Fruit fly (Drosophila melanogaster) whole organism, wandering third instar larva: ENCODE measurements around the gene Sbf.

Experiments
- Abd-B ChIP-seq: fragments of >200 bp; optimal IDR thresholded peaks from 2 replicates; lab custom pipeline; 2017; ENCODE audit warnings: missing biosample characterization, missing genetic modification characterization
- CG32264 ChIP-seq: fragments of 200-800 bp; sonication (Bioruptor generic); optimal IDR thresholded peaks from 2 replicates; lab custom pipeline; 2016; ENCODE audit warnings: missing biosample characterization, missing genetic modification characterization
- CG9705 ChIP-seq: fragments of 200-800 bp; sonication (Bioruptor generic); optimal IDR thresholded peaks from 2 replicates; lab custom pipeline; 2018; ENCODE audit warnings: missing biosample characterization, mild to moderate bottlenecking, missing genetic modification characterization
- CrebA ChIP-seq: fragments of 200-800 bp; sonication (Bioruptor generic); optimal IDR thresholded peaks from 2 replicates; lab custom pipeline; 2016; ENCODE audit warnings: missing biosample characterization, mild to moderate bottlenecking, missing genetic modification characterization, borderline replicate concordance
- Dfd ChIP-seq: fragments of >200 bp; optimal IDR thresholded peaks from 2 replicates; lab custom pipeline; 2017; ENCODE audit warnings: missing biosample characterization, missing genetic modification characterization
- Dif ChIP-seq: fragments of 200-275, 200-300 bp; sonication (Bioruptor generic); optimal IDR thresholded peaks from 2 replicates; lab custom pipeline; 2018; ENCODE audit warnings: missing biosample characterization, missing genetic modification characterization; ENCODE audit not compliant: partially characterized antibody
- GATAd ChIP-seq: sonication (Bioruptor generic); optimal IDR thresholded peaks from 2 replicates; lab custom pipeline; 2016; ENCODE audit warnings: missing biosample characterization, missing genetic modification characterization
- HLH106 ChIP-seq: fragments of 200-800 bp; optimal IDR thresholded peaks from 3 replicates; lab custom pipeline; 2019; ENCODE audit warnings: missing biosample characterization, mild to moderate bottlenecking, missing genetic modification characterization, moderate library complexity
- Hnf4 ChIP-seq: fragments of 200-800 bp; sonication (Bioruptor generic); optimal IDR thresholded peaks from 2 replicates; lab custom pipeline; 2016; ENCODE audit warnings: missing biosample characterization, mild to moderate bottlenecking, missing genetic modification characterization
- Hr78 ChIP-seq: fragments of >200 bp; optimal IDR thresholded peaks from 2 replicates; lab custom pipeline; 2017; ENCODE audit warnings: missing biosample characterization, missing genetic modification characterization
- Hr83 ChIP-seq: fragments of 200-300 bp; sonication (Bioruptor generic); optimal IDR thresholded peaks from 2 replicates; lab custom pipeline; 2016; ENCODE audit warnings: missing biosample characterization, mild to moderate bottlenecking, missing genetic modification characterization, moderate library complexity; ENCODE audit not compliant: poor library complexity, severe bottlenecking
- Jra ChIP-seq: sonication (Bioruptor generic); optimal IDR thresholded peaks from 2 replicates; lab custom pipeline; 2016; ENCODE audit warnings: missing biosample characterization, missing genetic modification characterization
- Mio ChIP-seq: sonication (Bioruptor generic); optimal IDR thresholded peaks from 2 replicates; lab custom pipeline; 2016; ENCODE audit warnings: missing biosample characterization, missing genetic modification characterization
- Myc ChIP-seq: fragments of >200 bp; optimal IDR thresholded peaks from 2 replicates; lab custom pipeline; 2017
- N ChIP-seq: fragments of >200 bp; optimal IDR thresholded peaks from 2 replicates; lab custom pipeline; 2018; ENCODE audit warnings: missing biosample characterization, missing external identifiers, missing genetic modification characterization
- OdsH ChIP-seq: fragments of 200-800 bp; sonication (Bioruptor generic); optimal IDR thresholded peaks from 2 replicates; lab custom pipeline; 2016; ENCODE audit warnings: missing biosample characterization, mild to moderate bottlenecking, missing genetic modification characterization
- Rel ChIP-seq, 2 experiments: fragments of 200-800 bp; sonication (Bioruptor generic) in 1 of 2; optimal IDR thresholded peaks; 2 replicates in 1 of 2; 3 replicates in 1 of 2; lab custom pipeline; 2016 to 2019; ENCODE audit warnings: mild to moderate bottlenecking in 2 of 2, missing biosample characterization in 2 of 2, missing genetic modification characterization in 2 of 2, moderate library complexity in 1 of 2
- Sp1 ChIP-seq: fragments of 200-800 bp; sonication (Bioruptor generic); optimal IDR thresholded peaks from 3 replicates; lab custom pipeline; 2019; ENCODE audit warnings: missing biosample characterization, mild to moderate bottlenecking, missing genetic modification characterization, moderate library complexity
- Vsx2 ChIP-seq: fragments of 200-300, 225-300 bp; sonication (Bioruptor generic); optimal IDR thresholded peaks from 2 replicates; lab custom pipeline; 2018; ENCODE audit warnings: missing biosample characterization, missing genetic modification characterization; ENCODE audit not compliant: partially characterized antibody
- br ChIP-seq: fragments of 200-800 bp; sonication (Bioruptor generic); optimal IDR thresholded peaks from 2 replicates; lab custom pipeline; 2016; ENCODE audit warnings: missing biosample characterization, missing genetic modification characterization
- brk ChIP-seq: fragments of 200-800 bp; sonication (Bioruptor generic); optimal IDR thresholded peaks from 2 replicates; lab custom pipeline; 2016; ENCODE audit warnings: missing biosample characterization, mild to moderate bottlenecking, missing genetic modification characterization
- dl ChIP-seq, 2 experiments: fragments of 175-275, 200-275 bp in 1 of 2; fragments of 200-275 bp in 1 of 2; sonication (Bioruptor generic); optimal IDR thresholded peaks; lab custom pipeline; 2018; ENCODE audit warnings: mild to moderate bottlenecking in 2 of 2, missing biosample characterization in 2 of 2, missing genetic modification characterization in 2 of 2, moderate library complexity in 2 of 2; ENCODE audit not compliant: partially characterized antibody in 2 of 2, insufficient read depth in 1 of 2
- dmrt93B ChIP-seq: fragments of 200-800 bp; sonication (Bioruptor generic); optimal IDR thresholded peaks from 2 replicates; lab custom pipeline; 2018; ENCODE audit warnings: missing biosample characterization, mild to moderate bottlenecking, missing genetic modification characterization
- dsf ChIP-seq: sonication (Bioruptor generic); optimal IDR thresholded peaks from 2 replicates; lab custom pipeline; 2016; ENCODE audit warnings: missing biosample characterization, missing genetic modification characterization, borderline replicate concordance
- ey ChIP-seq: fragments of 200-800 bp; sonication (Bioruptor generic); optimal IDR thresholded peaks from 2 replicates; lab custom pipeline; 2016; ENCODE audit warnings: missing biosample characterization, missing genetic modification characterization
- foxo ChIP-seq, 2 experiments: fragments of 200-800 bp; sonication (Bioruptor generic); optimal IDR thresholded peaks; 2 replicates in 1 of 2; 3 replicates in 1 of 2; lab custom pipeline; 2016 to 2017; ENCODE audit warnings: missing biosample characterization in 2 of 2, missing genetic modification characterization in 2 of 2
- fru ChIP-seq: fragments of 200-800 bp; sonication (Bioruptor generic); optimal IDR thresholded peaks from 3 replicates; lab custom pipeline; 2016; ENCODE audit warnings: missing biosample characterization, mild to moderate bottlenecking, missing genetic modification characterization
- h ChIP-seq: fragments of 200-800 bp; sonication (Bioruptor generic); optimal IDR thresholded peaks from 3 replicates; lab custom pipeline; 2016; ENCODE audit warnings: missing biosample characterization, mild to moderate bottlenecking, missing genetic modification characterization
- jim ChIP-seq: fragments of 175-275, 200-325 bp; sonication (Bioruptor generic); optimal IDR thresholded peaks from 2 replicates; lab custom pipeline; 2016; ENCODE audit warnings: missing biosample characterization, mild to moderate bottlenecking, missing genetic modification characterization
- lola ChIP-seq: fragments of >200 bp; optimal IDR thresholded peaks from 2 replicates; lab custom pipeline; 2017; ENCODE audit warnings: missing biosample characterization, missing genetic modification characterization
- pan ChIP-seq: fragments of >200 bp; optimal IDR thresholded peaks from 2 replicates; lab custom pipeline; 2017
- psq ChIP-seq: fragments of 200-800 bp; sonication (Bioruptor generic); optimal IDR thresholded peaks from 3 replicates; lab custom pipeline; 2017; ENCODE audit warnings: missing biosample characterization, mild to moderate bottlenecking, missing genetic modification characterization, moderate library complexity
- rgr ChIP-seq: fragments of 200-800 bp; sonication (Bioruptor generic); optimal IDR thresholded peaks from 3 replicates; lab custom pipeline; 2016; ENCODE audit warnings: missing biosample characterization, mild to moderate bottlenecking, missing genetic modification characterization
- sage ChIP-seq: fragments of 200-800 bp; sonication (Bioruptor generic); optimal IDR thresholded peaks from 2 replicates; lab custom pipeline; 2016; ENCODE audit warnings: missing biosample characterization, mild to moderate bottlenecking, missing genetic modification characterization
- sv ChIP-seq: fragments of 200-800 bp; sonication (Bioruptor generic); optimal IDR thresholded peaks from 3 replicates; lab custom pipeline; 2016; ENCODE audit warnings: missing biosample characterization, missing genetic modification characterization
- tai ChIP-seq: sonication (Bioruptor generic); optimal IDR thresholded peaks from 2 replicates; lab custom pipeline; 2016; ENCODE audit warnings: missing biosample characterization, missing genetic modification characterization
- usp ChIP-seq: fragments of >200 bp; optimal IDR thresholded peaks from 2 replicates; lab custom pipeline; 2017; ENCODE audit warnings: missing biosample characterization, missing genetic modification characterization
- woc ChIP-seq: sonication (Bioruptor generic); optimal IDR thresholded peaks from 2 replicates; lab custom pipeline; 2016; ENCODE audit warnings: missing biosample characterization, mild to moderate bottlenecking, missing genetic modification characterization

Gene Sbf

DNA sequence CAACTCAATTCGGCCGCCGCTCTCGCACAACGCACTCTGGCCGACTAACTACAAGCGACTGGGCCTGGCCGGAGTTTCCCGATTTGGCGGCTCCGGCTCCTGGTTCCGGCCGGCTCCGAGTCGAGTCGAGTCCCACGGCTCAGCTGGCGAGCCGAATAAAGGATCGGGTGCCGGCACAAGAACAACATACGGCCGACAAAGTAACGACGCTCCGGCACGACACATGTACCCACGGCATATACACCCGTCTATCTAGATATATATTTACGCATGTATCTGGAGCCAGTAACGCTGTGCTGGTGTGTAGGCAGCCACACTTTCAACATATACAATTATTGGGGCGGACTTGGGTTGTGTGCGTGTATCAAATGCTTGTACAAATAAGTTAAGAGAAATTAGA is 25.3 kb downstream of the Sbf start:
- TF ChIP-seq Jra (no peak), N (no peak), Rel (GFP tag; optimal IDR thresholded peaks at IDR 0.05; lab: Kevin White, UChicago) (no peak), Rel (tag; optimal IDR thresholded peaks at IDR 0.05; lab: Kevin White, UChicago) (no peak), Hr78 (GFP tag; lab: Kevin White, UChicago) (no peak), lola (GFP tag; lab: Kevin White, UChicago) (no peak), pan (no peak), fru (GFP tag; lab: Kevin White, UChicago) (no peak), OdsH (GFP tag; lab: Kevin White, UChicago) (no peak), psq (GFP tag; lab: Kevin White, UChicago) (no peak), HLH106 (tag; lab: Kevin White, UChicago) (no peak), CG9705 (GFP tag; lab: Kevin White, UChicago) (no peak), rgr (no peak), jim (no peak), br (GFP tag; lab: Kevin White, UChicago) (no peak), Dfd (GFP tag; lab: Kevin White, UChicago) (no peak), Abd-B (GFP tag; lab: Kevin White, UChicago) (no peak), tai (no peak)

DNA sequence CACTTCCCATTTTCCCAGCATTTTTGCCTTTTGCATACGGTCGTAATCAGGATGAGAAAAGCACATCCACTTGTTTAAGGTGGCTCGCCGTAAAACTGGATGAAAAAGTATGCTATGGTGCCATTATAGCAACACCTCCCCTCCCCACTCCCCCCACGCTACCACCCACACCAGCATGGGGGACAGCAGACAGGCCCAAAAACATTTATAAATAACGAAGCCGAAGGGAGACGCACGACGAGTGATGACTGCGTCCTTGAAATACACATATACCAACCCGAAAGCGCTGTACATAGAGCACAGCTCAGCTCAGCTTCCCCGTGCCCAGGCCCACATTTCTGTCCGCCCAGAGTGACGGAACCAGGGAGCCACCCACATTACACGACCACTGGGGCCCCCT is 26.0 kb downstream of the Sbf start:
- TF ChIP-seq brk (no peak), br (GFP tag; lab: Kevin White, UChicago) (no peak), GATAd (GFP tag; lab: Kevin White, UChicago) (no peak), Myc (lab: Kevin White, UChicago) (no peak), dmrt93B (GFP tag; lab: Kevin White, UChicago) (no peak), lola (GFP tag; lab: Kevin White, UChicago) (no peak)

DNA sequence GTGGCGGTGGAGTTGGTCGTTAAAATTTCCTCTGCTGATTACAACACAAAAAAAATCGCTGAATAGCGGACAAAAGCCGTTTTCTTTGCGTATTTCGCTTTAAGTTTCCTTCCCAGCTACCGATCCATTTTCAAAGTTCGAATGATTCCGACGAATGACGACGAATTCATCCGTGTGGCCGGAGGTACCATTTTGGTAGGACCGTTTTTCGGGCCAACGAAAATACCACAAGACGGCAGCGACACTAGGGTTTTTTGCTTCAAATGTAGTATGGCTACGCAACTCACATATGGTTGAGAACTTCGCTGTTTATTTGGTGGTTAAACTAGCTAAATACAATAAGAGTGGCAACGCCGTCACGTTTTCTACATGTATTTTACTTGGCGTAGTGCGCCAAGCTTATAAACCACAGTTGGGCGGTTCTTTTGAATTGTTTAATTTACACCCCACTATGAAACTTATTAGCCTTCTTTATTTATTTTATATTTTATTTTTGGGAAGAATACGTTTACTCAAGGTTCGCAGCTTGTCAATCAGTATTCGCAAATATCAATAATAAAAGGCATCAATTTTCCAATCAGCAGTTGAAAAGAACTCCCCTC is 32.4 kb downstream of the Sbf start, which contains the start of gene Lk6:
TSS of gene Lk6 (minus strand) at position 179 of the 602 bp plus-strand sequence.
- TF ChIP-seq pan (no peak), Jra (peak; percentile 46), sv (GFP tag; lab: Kevin White, UChicago) (no peak), woc (GFP tag; lab: Kevin White, UChicago) (no peak), OdsH (GFP tag; lab: Kevin White, UChicago) (peak; percentile 40), Mio (GFP tag; lab: Kevin White, UChicago) (no peak), Hr83 (GFP tag; lab: Kevin White, UChicago) (peak; percentile 53), Dif (GFP tag; lab: Kevin White, UChicago) (peak; percentile 72), dl (GFP tag; optimal IDR thresholded peaks at IDR 0.05; lab: Kevin White, UChicago; ENCODE audit: insufficient read depth in 1 of 2, partially characterized antibody in 2 of 2) (no peak), Vsx2 (GFP tag; lab: Kevin White, UChicago) (no peak), CG9705 (GFP tag; lab: Kevin White, UChicago) (peak; percentile 48), Dfd (GFP tag; lab: Kevin White, UChicago) (no peak), Myc (lab: Kevin White, UChicago) (peak; percentile 14), Hr78 (GFP tag; lab: Kevin White, UChicago) (no peak), Sp1 (GFP tag; lab: Kevin White, UChicago) (peak; percentile 84), ey (GFP tag; lab: Kevin White, UChicago) (no peak), CrebA (GFP tag; lab: Kevin White, UChicago) (no peak), br (GFP tag; lab: Kevin White, UChicago) (peak; percentile 58), tai (no peak), GATAd (GFP tag; lab: Kevin White, UChicago) (no peak), h (GFP tag; lab: Kevin White, UChicago) (peak; percentile 58), foxo (GFP tag; optimal IDR thresholded peaks at IDR 0.05; lab: Kevin White, UChicago) (peak in 1 of 2 experiments; percentile 52), CG32264 (no peak), lola (GFP tag; lab: Kevin White, UChicago) (no peak), dsf (GFP tag; lab: Kevin White, UChicago) (no peak), sage (GFP tag; lab: Kevin White, UChicago) (peak; percentile 69), fru (GFP tag; lab: Kevin White, UChicago) (peak; percentile 57), rgr (peak; percentile 50), Hnf4 (GFP tag; lab: Kevin White, UChicago) (no peak), Abd-B (GFP tag; lab: Kevin White, UChicago) (no peak), jim (peak; percentile 38), dmrt93B (GFP tag; lab: Kevin White, UChicago) (peak; percentile 23), HLH106 (tag; lab: Kevin White, UChicago) (peak; percentile 45), brk (peak; percentile 70), usp (GFP tag; lab: Kevin White, UChicago) (no peak), Rel (GFP tag; optimal IDR thresholded peaks at IDR 0.05; lab: Kevin White, UChicago) (no peak), Rel (tag; optimal IDR thresholded peaks at IDR 0.05; lab: Kevin White, UChicago) (peak; percentile 65), psq (GFP tag; lab: Kevin White, UChicago) (peak; percentile 13), N (no peak)
- TF ChIP-seq, all 38 proteins: peak for 19
